Worm (Caenorhabditis elegans) whole organism, L4 larva: ENCODE results near the gene C35D10.8.

ENCODE experiments used
- F10B5.3 ChIP-seq: sonication (generic microtip); optimal IDR thresholded peaks from 2 replicates; lab custom pipeline; 2016; ENCODE audit warnings: mild to moderate bottlenecking, missing genetic modification characterization, missing compliant biosample characterization
- F26F4.8 ChIP-seq: fragments of 200-800 bp; sonication (Bioruptor generic); conservative IDR thresholded peaks from 2 replicates; pipeline ENCODE4 v1.3.6; 2022; ENCODE audit warnings: missing genetic modification characterization, missing compliant biosample characterization
- F37D6.2 ChIP-seq: sonication (generic microtip); optimal IDR thresholded peaks from 2 replicates; lab custom pipeline; 2016; ENCODE audit warnings: mild to moderate bottlenecking, missing genetic modification characterization, missing compliant biosample characterization
- R02D3.7 ChIP-seq: fragments of 150-350 bp; sonication (generic microtip); optimal IDR thresholded peaks from 3 replicates; lab custom pipeline; 2014; ENCODE audit warnings: missing biosample characterization, missing genetic modification characterization
- T20F7.1 ChIP-seq: fragments of 200-800 bp; sonication (Bioruptor generic); optimal IDR thresholded peaks from 2 replicates; lab custom pipeline; 2018; ENCODE audit warnings: mild to moderate bottlenecking, missing genetic modification characterization, missing compliant biosample characterization
- Y75B8A.6 ChIP-seq: fragments of 200-800 bp; sonication (Bioruptor generic); IDR thresholded peaks from 2 replicates; pipeline ENCODE4 v1.3.6; 2022; ENCODE audit warnings: missing genetic modification reagents, missing genetic modification characterization, missing compliant biosample characterization
- arid-1 ChIP-seq: fragments of 200-800 bp; sonication (Bioruptor generic); conservative IDR thresholded peaks from 2 replicates; pipeline ENCODE4 v1.3.6; 2022; ENCODE audit warnings: missing genetic modification reagents, missing genetic modification characterization, missing compliant biosample characterization
- ceh-28 ChIP-seq: fragments of 150-350 bp; optimal IDR thresholded peaks from 2 replicates; lab custom pipeline; 2014; ENCODE audit warnings: missing biosample characterization, missing genetic modification reagents, missing genetic modification characterization
- ceh-32 ChIP-seq: sonication (generic microtip); optimal IDR thresholded peaks from 2 replicates; lab custom pipeline; 2016; ENCODE audit warnings: mild to moderate bottlenecking, missing genetic modification characterization, missing compliant biosample characterization; ENCODE audit not compliant: poor library complexity
- ceh-44 ChIP-seq: fragments of 200-800 bp; sonication (Bioruptor generic); IDR thresholded peaks from 2 replicates; pipeline ENCODE4 v1.3.6; 2022; ENCODE audit warnings: missing genetic modification reagents, missing genetic modification characterization, missing compliant biosample characterization
- cey-2 ChIP-seq: sonication (generic microtip); optimal IDR thresholded peaks from 3 replicates; lab custom pipeline; 2017; ENCODE audit warnings: missing genetic modification characterization, mild to moderate bottlenecking, missing compliant biosample characterization, antibody characterized with exemption, borderline replicate concordance; ENCODE audit not compliant: insufficient read depth
- daf-12 ChIP-seq: fragments of 150-350 bp; optimal IDR thresholded peaks from 2 replicates; lab custom pipeline; 2014; ENCODE audit warnings: missing biosample characterization, missing genetic modification reagents, missing genetic modification characterization
- daf-8 ChIP-seq: fragments of 200-800 bp; sonication (Bioruptor generic); IDR thresholded peaks from 2 replicates; pipeline ENCODE4 v1.3.6; 2022; ENCODE audit warnings: missing genetic modification characterization, missing compliant biosample characterization
- dmd-8 ChIP-seq: fragments of 200-800 bp; sonication (Bioruptor generic); IDR thresholded peaks from 2 replicates; pipeline ENCODE4 v1.3.6; 2022; ENCODE audit warnings: missing genetic modification characterization, missing compliant biosample characterization
- dpl-1 ChIP-seq: fragments of 150-350 bp; optimal IDR thresholded peaks from 2 replicates; lab custom pipeline; 2014; ENCODE audit warnings: missing biosample characterization, missing genetic modification reagents, missing genetic modification characterization
- dve-1 ChIP-seq: sonication (generic microtip); optimal IDR thresholded peaks from 2 replicates; lab custom pipeline; 2017; ENCODE audit warnings: antibody characterized with exemption, mild to moderate bottlenecking, missing genetic modification characterization, missing compliant biosample characterization; ENCODE audit not compliant: insufficient read depth
- egl-43 ChIP-seq: fragments of 200-800 bp; sonication (Bioruptor generic); IDR thresholded peaks from 2 replicates; pipeline ENCODE4 v1.3.6; 2022; ENCODE audit warnings: missing genetic modification reagents, missing genetic modification characterization, missing compliant biosample characterization
- fkh-10 ChIP-seq: fragments of 150-350 bp; optimal IDR thresholded peaks from 2 replicates; lab custom pipeline; 2014; ENCODE audit warnings: missing biosample characterization, missing genetic modification reagents, missing genetic modification characterization
- fos-1 ChIP-seq: fragments of 150-350 bp; optimal IDR thresholded peaks from 2 replicates; lab custom pipeline; 2014; ENCODE audit warnings: missing biosample characterization, missing genetic modification characterization
- jun-1 ChIP-seq: fragments of 150-350 bp; optimal IDR thresholded peaks from 2 replicates; lab custom pipeline; 2014; ENCODE audit warnings: missing biosample characterization, missing genetic modification reagents, missing genetic modification characterization
- lim-7 ChIP-seq: fragments of 200-800 bp; sonication (Bioruptor generic); IDR thresholded peaks from 2 replicates; pipeline ENCODE4 v1.3.6; 2022; ENCODE audit warnings: missing genetic modification characterization, missing compliant biosample characterization
- lin-1 ChIP-seq: fragments of 200-800 bp; sonication (Bioruptor generic); IDR thresholded peaks from 2 replicates; pipeline ENCODE4 v1.3.6; 2022; ENCODE audit warnings: missing genetic modification reagents, missing genetic modification characterization, missing compliant biosample characterization
- lin-29 ChIP-seq: fragments of 200-800 bp; sonication (Bioruptor generic); IDR thresholded peaks from 2 replicates; pipeline ENCODE4 v1.3.6; 2022; ENCODE audit warnings: missing genetic modification reagents, missing genetic modification characterization, missing compliant biosample characterization
- lin-38 ChIP-seq: fragments of 200-800 bp; sonication (Bioruptor generic); IDR thresholded peaks from 2 replicates; pipeline ENCODE4 v1.3.6; 2022; ENCODE audit warnings: missing genetic modification reagents, missing genetic modification characterization, missing compliant biosample characterization
- lir-3 ChIP-seq: sonication (generic microtip); optimal IDR thresholded peaks from 2 replicates; lab custom pipeline; 2016; ENCODE audit warnings: mild to moderate bottlenecking, missing genetic modification characterization, missing compliant biosample characterization
- lsy-2 ChIP-seq, 2 experiments: fragments of 150-350 bp in 1 of 2; sonication (generic microtip) in 1 of 2; optimal IDR thresholded peaks; 2 replicates each; lab custom pipeline; 2014 to 2017; ENCODE audit warnings: missing biosample characterization in 2 of 2, missing genetic modification characterization in 2 of 2
- mdl-1 ChIP-seq, 2 experiments: fragments of 150-350 bp in 1 of 2; sonication (generic microtip) in 1 of 2; optimal IDR thresholded peaks; 2 replicates each; lab custom pipeline; 2014 to 2017; ENCODE audit warnings: missing biosample characterization in 2 of 2, missing genetic modification characterization in 2 of 2
- mdt-29 ChIP-seq: fragments of 200-800 bp; sonication (Bioruptor generic); IDR thresholded peaks from 2 replicates; pipeline ENCODE4 v1.3.6; 2022; ENCODE audit warnings: missing genetic modification reagents, missing genetic modification characterization, missing compliant biosample characterization
- mes-2 ChIP-seq: sonication (generic microtip); optimal IDR thresholded peaks from 2 replicates; lab custom pipeline; 2016; ENCODE audit warnings: missing genotype, mild to moderate bottlenecking, missing genetic modification characterization, missing compliant biosample characterization; ENCODE audit not compliant: poor library complexity, severe bottlenecking
- mxl-2 ChIP-seq: fragments of 200-800 bp; sonication (Bioruptor generic); conservative IDR thresholded peaks from 2 replicates; pipeline ENCODE4 v1.3.6; 2022; ENCODE audit warnings: missing genetic modification reagents, missing genetic modification characterization, missing compliant biosample characterization
- mxl-3 ChIP-seq: fragments of 200-800 bp; sonication (Bioruptor generic); optimal IDR thresholded peaks from 2 replicates; lab custom pipeline; 2018; ENCODE audit warnings: mild to moderate bottlenecking, missing genetic modification characterization, missing compliant biosample characterization
- nhr-25 ChIP-seq: sonication (generic microtip); optimal IDR thresholded peaks from 2 replicates; lab custom pipeline; 2017; ENCODE audit warnings: missing genetic modification characterization, mild to moderate bottlenecking, missing compliant biosample characterization, antibody characterized with exemption, moderate library complexity, borderline replicate concordance; ENCODE audit not compliant: insufficient read depth
- nhr-6 ChIP-seq: fragments of 150-350 bp; optimal IDR thresholded peaks from 2 replicates; lab custom pipeline; 2014; ENCODE audit warnings: missing biosample characterization, missing genetic modification characterization
- pha-4 ChIP-seq, 2 experiments: fragments of 150-350 bp in 1 of 2; fragments of 200-800 bp in 1 of 2; sonication (Bioruptor generic) in 1 of 2; IDR thresholded peaks in 1 of 2; optimal IDR thresholded peaks in 1 of 2; 2 replicates each; pipeline versions ENCODE4 v1.3.6 to Lab custom; 2014 to 2022; ENCODE audit warnings: missing genetic modification characterization in 2 of 2, missing genetic modification reagents in 2 of 2, missing biosample characterization in 1 of 2, missing compliant biosample characterization in 1 of 2
- saeg-2 ChIP-seq: fragments of 200-800 bp; sonication (Bioruptor generic); IDR thresholded peaks from 2 replicates; pipeline ENCODE4 v1.3.6; 2022; ENCODE audit warnings: missing genetic modification reagents, missing genetic modification characterization, missing compliant biosample characterization
- set-16 ChIP-seq: fragments of 200-800 bp; sonication (Bioruptor generic); IDR thresholded peaks from 2 replicates; pipeline ENCODE4 v1.3.6; 2022; ENCODE audit warnings: missing genetic modification reagents, missing genetic modification characterization, missing compliant biosample characterization
- snpc-4 ChIP-seq: fragments of 150-350 bp; optimal IDR thresholded peaks from 2 replicates; lab custom pipeline; 2014; ENCODE audit warnings: missing biosample characterization, missing genetic modification characterization
- spr-1 ChIP-seq: sonication (generic microtip); optimal IDR thresholded peaks from 2 replicates; lab custom pipeline; 2016; ENCODE audit warnings: mild to moderate bottlenecking, missing genetic modification characterization, missing compliant biosample characterization
- spr-3 ChIP-seq: fragments of 200-800 bp; sonication (Bioruptor generic); optimal IDR thresholded peaks from 2 replicates; lab custom pipeline; 2018; ENCODE audit warnings: mild to moderate bottlenecking, missing genetic modification characterization, missing compliant biosample characterization
- unc-39 ChIP-seq: sonication (generic microtip); optimal IDR thresholded peaks from 2 replicates; lab custom pipeline; 2017; ENCODE audit warnings: missing biosample characterization, missing genetic modification characterization

C35D10.8 gene

DNA sequence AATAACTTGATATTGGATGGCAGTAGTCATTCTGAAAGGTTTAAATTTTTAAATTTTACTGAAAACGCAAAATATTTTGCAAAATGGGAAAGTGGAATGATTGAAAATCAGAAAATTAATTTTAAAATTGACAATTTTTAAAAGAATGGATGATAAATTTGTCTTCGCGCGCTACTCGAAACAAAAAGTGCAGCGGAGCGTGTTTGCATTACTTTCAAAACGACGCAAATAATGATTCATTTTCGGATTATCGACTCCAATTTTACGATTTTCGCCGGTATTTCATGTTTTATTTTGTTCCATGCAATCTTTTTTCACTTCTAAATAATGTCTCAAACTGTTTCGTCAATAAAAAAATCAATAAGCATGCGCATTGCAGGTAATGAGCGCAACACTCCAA lies 23.3 kb downstream of the C35D10.8 start, which contains the start of the genes tost-1 and arx-6:
Gene tost-1 (minus strand): TSS at position 31 of the 400 bp plus-strand sequence.
Gene arx-6 (plus strand): TSS at position 378 of the 400 bp plus-strand sequence.
- TF ChIP-seq unc-39 (tag; lab: Kevin White, UChicago), result no peak
- no peak for TF ChIP-seq arid-1
- no peak for TF ChIP-seq lim-7 (GFP tag; lab: Robert Waterston, UW)
- TF ChIP-seq mes-2 (tag; lab: Kevin White, UChicago), result peak; percentile 81
- TF ChIP-seq F26F4.8, result no peak
- no peak for TF ChIP-seq nhr-6 (tag; lab: Kevin White, UChicago)
- no peak for TF ChIP-seq daf-12 (tag; lab: Kevin White, UChicago)
- no peak for TF ChIP-seq dmd-8 (GFP tag; lab: Robert Waterston, UW)
- no peak for TF ChIP-seq fos-1 (tag; lab: Kevin White, UChicago)
- no peak for TF ChIP-seq spr-1
- no peak for TF ChIP-seq jun-1 (tag; lab: Kevin White, UChicago)
- no peak for TF ChIP-seq lin-29 (GFP tag; lab: Robert Waterston, UW)
- peak in 1 of 2 experiments; percentile 69 for TF ChIP-seq lsy-2 (tag; optimal IDR thresholded peaks at IDR 0.05; lab: Kevin White, UChicago)
- TF ChIP-seq pha-4 (GFP tag; IDR thresholded peaks at IDR 0.05; lab: Robert Waterston, UW), result no peak
- no peak for TF ChIP-seq pha-4 (tag; optimal IDR thresholded peaks at IDR 0.05; lab: Kevin White, UChicago)
- no peak for TF ChIP-seq Y75B8A.6 (GFP tag; lab: Robert Waterston, UW)
- no peak for TF ChIP-seq saeg-2
- no peak for TF ChIP-seq set-16 (GFP tag; lab: Robert Waterston, UW)
- TF ChIP-seq dve-1 (tag; lab: Kevin White, UChicago), result no peak
- peak; percentile 93 for TF ChIP-seq lin-38
- no peak for TF ChIP-seq spr-3 (GFP tag; lab: Kevin White, UChicago)
- no peak for TF ChIP-seq mxl-2 (GFP tag; lab: Robert Waterston, UW)
- no peak for TF ChIP-seq ceh-32 (tag; lab: Kevin White, UChicago)
- no peak for TF ChIP-seq mdt-29 (GFP tag; lab: Robert Waterston, UW)
- TF ChIP-seq R02D3.7 (tag; lab: Kevin White, UChicago), result no peak
- peak; percentile 19 for TF ChIP-seq fkh-10 (GFP tag; lab: Kevin White, UChicago)
- peak; percentile 84 for TF ChIP-seq dpl-1 (GFP tag; lab: Kevin White, UChicago)
- TF ChIP-seq egl-43 (GFP tag; lab: Robert Waterston, UW), result no peak
- TF ChIP-seq cey-2 (tag; lab: Kevin White, UChicago), result no peak
- TF ChIP-seq, all 104 proteins: peak for 5

DNA sequence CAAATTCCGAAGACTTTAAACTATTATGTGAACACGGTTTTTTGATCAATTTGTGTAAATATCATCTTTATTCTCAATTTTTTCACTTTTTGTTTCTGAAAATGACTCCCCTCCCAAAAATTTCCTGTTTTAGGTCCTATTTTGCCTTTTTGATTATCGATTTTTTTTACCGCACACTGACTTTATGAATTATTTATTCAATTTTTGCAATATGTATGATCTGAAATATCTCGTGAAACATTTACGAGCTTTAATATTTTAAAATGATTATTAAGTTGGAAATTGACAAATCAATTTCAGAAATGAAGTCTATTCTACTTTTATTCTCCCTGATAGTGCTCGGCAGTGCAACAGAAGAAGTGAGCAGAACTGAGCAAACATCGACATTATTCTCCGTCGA lies 24.4 kb downstream of the C35D10.8 start, which contains the start of gene C35D10.1:
Gene C35D10.1 (plus strand): TSS at position 301 of the 400 bp plus-strand sequence.
- no peak for TF ChIP-seq F37D6.2
- TF ChIP-seq ceh-44, result no peak
- no peak for TF ChIP-seq nhr-25 (tag; lab: Kevin White, UChicago)
- TF ChIP-seq mxl-3 (GFP tag; lab: Kevin White, UChicago), result no peak
- TF ChIP-seq lin-38, result peak; percentile 62
- TF ChIP-seq dpl-1 (GFP tag; lab: Kevin White, UChicago), result no peak
- peak; percentile 38 for TF ChIP-seq ceh-28 (tag; lab: Kevin White, UChicago)
- TF ChIP-seq lsy-2 (tag; optimal IDR thresholded peaks at IDR 0.05; lab: Kevin White, UChicago), result no peak
- TF ChIP-seq daf-8 (GFP tag; lab: Robert Waterston, UW), result no peak
- TF ChIP-seq mdl-1 (tag; optimal IDR thresholded peaks at IDR 0.05; lab: Kevin White, UChicago), result no peak
- no peak for TF ChIP-seq T20F7.1 (GFP tag; lab: Kevin White, UChicago)
- no peak for TF ChIP-seq lir-3 (tag; lab: Kevin White, UChicago)
- TF ChIP-seq F10B5.3 (tag; lab: Kevin White, UChicago), result no peak
- no peak for TF ChIP-seq snpc-4 (tag; lab: Kevin White, UChicago)
- TF ChIP-seq lin-1 (GFP tag; lab: Robert Waterston, UW), result no peak
